Fruit fly (Drosophila melanogaster) whole organism, embryonic: Measurements from ENCODE around the gene CG33641.
A peak's percentile ranks its signal among the peaks of the same experiment; 100 is the strongest.

Source experiments
- Aef1 ChIP-seq: fragments of 200-800 bp; sonication (Bioruptor generic); IDR thresholded peaks from 3 replicates; pipeline ENCODE4 v1.3.6; 2022; ENCODE audit warnings: missing biosample characterization, missing genetic modification characterization
- Atf3 ChIP-seq: fragments of 200-800 bp; sonication (Bioruptor generic); optimal IDR thresholded peaks from 3 replicates; lab custom pipeline; 2016; ENCODE audit warnings: missing biosample characterization, missing genetic modification characterization
- B-H1 ChIP-seq: fragments of 200-800 bp; sonication (Bioruptor generic); IDR thresholded peaks from 3 replicates; pipeline ENCODE4 v1.3.6; 2022; ENCODE audit warnings: missing biosample characterization, missing genetic modification characterization
- CG12391 ChIP-seq: fragments of 200-800 bp; sonication (Bioruptor generic); optimal IDR thresholded peaks from 3 replicates; lab custom pipeline; 2018; ENCODE audit warnings: missing biosample characterization, mild to moderate bottlenecking, missing genetic modification characterization, moderate library complexity
- CG12942 ChIP-seq: fragments of 200-800 bp; sonication (Bioruptor generic); optimal IDR thresholded peaks from 3 replicates; lab custom pipeline; 2016; ENCODE audit warnings: missing biosample characterization, missing genetic modification characterization
- CG13894 ChIP-seq: fragments of 200-800 bp; sonication (Bioruptor generic); optimal IDR thresholded peaks from 3 replicates; lab custom pipeline; 2018; ENCODE audit warnings: missing biosample characterization, mild to moderate bottlenecking, missing genetic modification characterization, moderate library complexity
- CG14014 ChIP-seq: fragments of 200-800 bp; sonication (Bioruptor generic); IDR thresholded peaks from 2 replicates; pipeline ENCODE4 v1.3.6; 2022; ENCODE audit warnings: missing biosample characterization, missing genetic modification characterization
- CG17568 ChIP-seq: fragments of 200-800 bp; sonication (Bioruptor generic); optimal IDR thresholded peaks from 2 replicates; lab custom pipeline; 2018; ENCODE audit warnings: missing biosample characterization, mild to moderate bottlenecking, missing genetic modification characterization, moderate library complexity
- CG17829 ChIP-seq: fragments of 200-800 bp; optimal IDR thresholded peaks from 2 replicates; lab custom pipeline; 2019; ENCODE audit warnings: missing biosample characterization, mild to moderate bottlenecking, missing genetic modification characterization, moderate library complexity
- CG3163 ChIP-seq: fragments of 200-800 bp; sonication (Bioruptor generic); optimal IDR thresholded peaks from 3 replicates; lab custom pipeline; 2016; ENCODE audit warnings: missing biosample characterization, missing genetic modification characterization
- CG32772 ChIP-seq: fragments of 200-800 bp; sonication (Bioruptor generic); IDR thresholded peaks from 2 replicates; pipeline ENCODE4 v1.3.6; 2022; ENCODE audit warnings: missing biosample characterization, missing genetic modification characterization
- CG33213 ChIP-seq: fragments of 200-800 bp; sonication (Bioruptor generic); optimal IDR thresholded peaks from 3 replicates; lab custom pipeline; 2016; ENCODE audit warnings: missing biosample characterization, missing genetic modification characterization
- CG4854 ChIP-seq: fragments of 200-800 bp; sonication (Bioruptor generic); optimal IDR thresholded peaks from 2 replicates; lab custom pipeline; 2016; ENCODE audit warnings: missing biosample characterization, missing genetic modification characterization, inconsistent platforms
- CG5180 ChIP-seq: fragments of 200-800 bp; sonication (Bioruptor generic); optimal IDR thresholded peaks from 3 replicates; lab custom pipeline; 2017; ENCODE audit warnings: missing biosample characterization, missing genetic modification characterization, mild to moderate bottlenecking, moderate library complexity, missing genetic modification reagents
- CG6683 ChIP-seq: fragments of 200-800 bp; sonication (Bioruptor generic); optimal IDR thresholded peaks from 2 replicates; lab custom pipeline; 2017; ENCODE audit warnings: missing biosample characterization, mild to moderate bottlenecking, missing genetic modification characterization, missing genetic modification reagents
- CG7963 ChIP-seq: fragments of 200-800 bp; sonication (Bioruptor generic); IDR thresholded peaks from 3 replicates; pipeline ENCODE4 v1.3.6; 2022; ENCODE audit warnings: missing biosample characterization, missing genetic modification characterization; ENCODE audit not compliant: partially characterized antibody
- CG8944 ChIP-seq: fragments of 200-800 bp; sonication (Bioruptor generic); optimal IDR thresholded peaks from 3 replicates; lab custom pipeline; 2016; ENCODE audit warnings: missing biosample characterization, missing genetic modification characterization
- CG9876 ChIP-seq: fragments of 200-800 bp; sonication (Bioruptor generic); optimal IDR thresholded peaks from 2 replicates; lab custom pipeline; 2016; ENCODE audit warnings: missing biosample characterization, missing genetic modification characterization
- Dad ChIP-seq: fragments of 200-800 bp; sonication (Bioruptor generic); optimal IDR thresholded peaks from 3 replicates; lab custom pipeline; 2016; ENCODE audit warnings: missing biosample characterization, missing genetic modification characterization
- Dip3 ChIP-seq: fragments of 200-800 bp; sonication (Bioruptor generic); optimal IDR thresholded peaks from 3 replicates; lab custom pipeline; 2016; ENCODE audit warnings: missing biosample characterization, missing genetic modification characterization
- Drgx ChIP-seq: fragments of 200-800 bp; sonication (Bioruptor generic); IDR thresholded peaks from 2 replicates; pipeline ENCODE4 v1.3.6; 2022; ENCODE audit warnings: missing biosample characterization, missing genetic modification characterization
- Fer3 ChIP-seq: fragments of 200-800 bp; sonication (Bioruptor generic); optimal IDR thresholded peaks from 2 replicates; lab custom pipeline; 2018; ENCODE audit warnings: missing biosample characterization, mild to moderate bottlenecking, missing genetic modification characterization, moderate library complexity
- GATAe ChIP-seq: fragments of 200-800 bp; sonication (Bioruptor generic); conservative IDR thresholded peaks from 2 replicates; pipeline ENCODE4 v1.3.6; 2022; ENCODE audit warnings: missing biosample characterization, missing genetic modification characterization
- HLH4C ChIP-seq: fragments of 200-800 bp; sonication (Bioruptor generic); IDR thresholded peaks from 3 replicates; pipeline ENCODE4 v1.3.6; 2022; ENCODE audit warnings: missing biosample characterization, missing genetic modification characterization; ENCODE audit not compliant: partially characterized antibody
- Med ChIP-seq: fragments of 200-800 bp; sonication (Bioruptor generic); peaks from one replicate; lab custom pipeline; 2016; ENCODE audit warnings: missing biosample characterization, missing genetic modification characterization, mild to moderate bottlenecking, inconsistent platforms, moderate library complexity
- Mes4 ChIP-seq: fragments of 200-800 bp; sonication (Bioruptor generic); optimal IDR thresholded peaks from 2 replicates; lab custom pipeline; 2016; ENCODE audit warnings: missing biosample characterization, missing genetic modification characterization
- Ptx1 ChIP-seq: fragments of 200-800 bp; sonication (Bioruptor generic); IDR thresholded peaks from 2 replicates; pipeline ENCODE4 v1.3.6; 2022; ENCODE audit warnings: missing biosample characterization, missing genetic modification characterization
- Rfx ChIP-seq: fragments of 200-800 bp; sonication (Bioruptor generic); IDR thresholded peaks from 2 replicates; pipeline ENCODE4 v1.3.6; 2022; ENCODE audit warnings: missing biosample characterization, missing genetic modification characterization
- Trl ChIP-seq, 3 experiments: fragments of >200 bp in 2 of 3; fragments of 200-800 bp in 1 of 3; sonication (Bioruptor generic) in 1 of 3; optimal IDR thresholded peaks; 2 replicates in 1 of 3; 3 replicates in 2 of 3; lab custom pipeline; 2016 to 2017; ENCODE audit warnings: missing biosample characterization in 1 of 3, missing genetic modification characterization in 1 of 3
- Usf ChIP-seq: fragments of 200-800 bp; sonication (Bioruptor generic); optimal IDR thresholded peaks from 2 replicates; lab custom pipeline; 2017; ENCODE audit warnings: missing genotype, missing biosample characterization, missing genetic modification characterization
- ap ChIP-seq: fragments of 200-800 bp; sonication (Bioruptor generic); IDR thresholded peaks from 2 replicates; pipeline ENCODE4 v1.3.6; 2022; ENCODE audit warnings: missing biosample characterization, missing genetic modification characterization
- caup ChIP-seq: fragments of 200-800 bp; sonication (Bioruptor generic); optimal IDR thresholded peaks from 3 replicates; lab custom pipeline; 2017; ENCODE audit warnings: missing biosample characterization, mild to moderate bottlenecking, missing genetic modification characterization, moderate library complexity; ENCODE audit not compliant: severe bottlenecking
- corto ChIP-seq: fragments of 200-800 bp; sonication (Bioruptor generic); optimal IDR thresholded peaks from 2 replicates; lab custom pipeline; 2016; ENCODE audit warnings: missing biosample characterization, mild to moderate bottlenecking, missing genetic modification characterization, moderate library complexity
- crp ChIP-seq, 2 experiments: fragments of 200-800 bp; sonication (Bioruptor generic); optimal IDR thresholded peaks; 2 replicates in 1 of 2; 3 replicates in 1 of 2; lab custom pipeline; 2017; ENCODE audit warnings: missing biosample characterization in 2 of 2, missing genetic modification characterization in 2 of 2, mild to moderate bottlenecking in 1 of 2, moderate library complexity in 1 of 2
- dati ChIP-seq: fragments of 200-800 bp; sonication (Bioruptor generic); IDR thresholded peaks from 2 replicates; pipeline ENCODE4 v1.3.6; 2022; ENCODE audit warnings: missing biosample characterization, missing genetic modification characterization
- dimm ChIP-seq: fragments of 200-800 bp; sonication (Bioruptor generic); IDR thresholded peaks from 2 replicates; pipeline ENCODE4 v1.3.6; 2022; ENCODE audit warnings: missing biosample characterization, missing genetic modification characterization
- dpn ChIP-seq, 2 experiments: fragments of 200-800 bp; sonication (Bioruptor generic); optimal IDR thresholded peaks; 3 replicates each; lab custom pipeline; 2016; ENCODE audit warnings: missing biosample characterization in 2 of 2, missing genetic modification characterization in 2 of 2
- ewg ChIP-seq: fragments of 200-800 bp; sonication (Bioruptor generic); optimal IDR thresholded peaks from 3 replicates; lab custom pipeline; 2017; ENCODE audit warnings: mild to moderate bottlenecking, missing biosample characterization, missing genetic modification reagents, missing genetic modification characterization
- gsb ChIP-seq: fragments of 200-800 bp; sonication (Bioruptor generic); IDR thresholded peaks from 2 replicates; pipeline ENCODE4 v1.3.6; 2022; ENCODE audit warnings: missing biosample characterization, missing genetic modification characterization
- insv ChIP-seq, 2 experiments: fragments of 200-800 bp; sonication (Bioruptor generic); optimal IDR thresholded peaks; 3 replicates each; lab custom pipeline; 2016 to 2018; ENCODE audit warnings: missing biosample characterization in 2 of 2, missing genetic modification characterization in 2 of 2
- klu ChIP-seq: fragments of 200-800 bp; sonication (Bioruptor generic); IDR thresholded peaks from 2 replicates; pipeline ENCODE4 v1.3.6; 2022; ENCODE audit warnings: missing biosample characterization, missing genetic modification characterization
- nerfin-2 ChIP-seq: fragments of 200-800 bp; sonication (Bioruptor generic); IDR thresholded peaks from 2 replicates; pipeline ENCODE4 v1.3.6; 2022; ENCODE audit warnings: missing biosample characterization, missing genetic modification characterization; ENCODE audit not compliant: partially characterized antibody
- onecut ChIP-seq: fragments of 200-800 bp; sonication (Bioruptor generic); IDR thresholded peaks from 2 replicates; pipeline ENCODE4 v1.3.6; 2022; ENCODE audit warnings: missing biosample characterization, missing genetic modification characterization
- prd ChIP-seq, 3 experiments: fragments of >200 bp in 2 of 3; fragments of 200-800 bp in 1 of 3; sonication (Bioruptor generic) in 1 of 3; optimal IDR thresholded peaks in 2 of 3; IDR thresholded peaks in 1 of 3; 2 replicates in 2 of 3; 3 replicates in 1 of 3; pipeline versions ENCODE4 v1.3.6 to Lab custom; 2017 to 2022; ENCODE audit warnings: missing biosample characterization in 1 of 3, missing genetic modification characterization in 1 of 3
- sens ChIP-seq: fragments of 200-800 bp; sonication (Bioruptor generic); peaks from one replicate; lab custom pipeline; 2016; ENCODE audit warnings: missing biosample characterization, missing genetic modification characterization
- stc ChIP-seq: fragments of 200-800 bp; sonication (Bioruptor generic); IDR thresholded peaks from 2 replicates; pipeline ENCODE4 v1.3.6; 2022; ENCODE audit warnings: missing biosample characterization, missing genetic modification characterization
- trh ChIP-seq: fragments of 200-800 bp; sonication (Bioruptor generic); optimal IDR thresholded peaks from 2 replicates; lab custom pipeline; 2016; ENCODE audit warnings: missing biosample characterization, missing genetic modification characterization
- ttk ChIP-seq: fragments of 200-800 bp; sonication (Bioruptor generic); IDR thresholded peaks from 2 replicates; pipeline ENCODE4 v2.1.2; 2022; ENCODE audit warnings: missing biosample characterization, missing genetic modification characterization

The CG33641 gene

dm6 chr2L:13514945-13515687, 13.7 kb upstream of the CG33641 start (continued):
- TF ChIP-seq trh (GFP tag; lab: Kevin White, UChicago): no peak
- peak; percentile 78 for TF ChIP-seq Dad (GFP tag; lab: Kevin White, UChicago)
- peak; percentile 52 for TF ChIP-seq dati (GFP tag; lab: Robert Waterston, UW)
- peak; percentile 36 for TF ChIP-seq Atf3 (GFP tag; lab: Kevin White, UChicago)
- peak; percentile 17; the same call in 1 of the 2 replicates for TF ChIP-seq GATAe (GFP tag; lab: Robert Waterston, UW)
- no peak for TF ChIP-seq HLH4C (GFP tag; lab: Robert Waterston, UW)
- TF ChIP-seq CG14014 (GFP tag; lab: Robert Waterston, UW): peak; percentile 83
- TF ChIP-seq Rfx (GFP tag; lab: Robert Waterston, UW): peak; percentile 79
- TF ChIP-seq onecut (GFP tag; lab: Robert Waterston, UW): peak; percentile 50
- peak; percentile 62 for TF ChIP-seq ap (GFP tag; lab: Robert Waterston, UW)
- peak; percentile 62 for TF ChIP-seq CG5180 (GFP tag; lab: Kevin White, UChicago)
- TF ChIP-seq prd (optimal IDR thresholded peaks at IDR 0.05; lab: Kevin White, UChicago): no peak
- peak; percentile 87 for TF ChIP-seq prd (GFP tag; IDR thresholded peaks at IDR 0.05; lab: Robert Waterston, UW)
- TF ChIP-seq insv (GFP tag; optimal IDR thresholded peaks at IDR 0.05; lab: Kevin White, UChicago): no peak
- TF ChIP-seq Dip3: peak; percentile 46
- no peak for TF ChIP-seq Trl (optimal IDR thresholded peaks at IDR 0.05; lab: Kevin White, UChicago)
- peak; percentile 63 for TF ChIP-seq Trl (GFP tag; optimal IDR thresholded peaks at IDR 0.05; lab: Kevin White, UChicago)
- peak; percentile 60 for TF ChIP-seq Mes4 (GFP tag; lab: Kevin White, UChicago)
- peak; percentile 75 for TF ChIP-seq Ptx1 (GFP tag; lab: Robert Waterston, UW)
- peak; percentile 75 for TF ChIP-seq CG32772
- TF ChIP-seq ttk: peak; percentile 43
- no peak for TF ChIP-seq crp (GFP tag; optimal IDR thresholded peaks at IDR 0.05; lab: Kevin White, UChicago)
- TF ChIP-seq CG17568 (GFP tag; lab: Kevin White, UChicago): peak; percentile 65
- TF ChIP-seq klu (GFP tag; lab: Robert Waterston, UW): peak; percentile 6; the same call in 1 of the 2 replicates
- peak; percentile 50 for TF ChIP-seq CG12391 (tag; lab: Kevin White, UChicago)
- peak; percentile 84 for TF ChIP-seq Fer3
- TF ChIP-seq CG6683 (GFP tag; lab: Kevin White, UChicago): no peak
- TF ChIP-seq ewg (GFP tag; lab: Kevin White, UChicago): peak; percentile 19
- peak; percentile 83 for TF ChIP-seq CG33213 (GFP tag; lab: Kevin White, UChicago)
- peak; percentile 33 for TF ChIP-seq CG12942 (GFP tag; lab: Kevin White, UChicago)
- TF ChIP-seq CG3163 (GFP tag; lab: Kevin White, UChicago): peak; percentile 62
- TF ChIP-seq CG4854 (GFP tag; lab: Kevin White, UChicago): peak; percentile 80
- TF ChIP-seq Drgx (GFP tag; lab: Robert Waterston, UW): peak; percentile 46
- no peak for TF ChIP-seq CG13894 (tag; lab: Kevin White, UChicago)
- peak; percentile 51 for TF ChIP-seq CG8944
- no peak for TF ChIP-seq CG7963 (GFP tag; lab: Robert Waterston, UW)
- peak; percentile 81 for TF ChIP-seq Aef1 (GFP tag; lab: Robert Waterston, UW)
- TF ChIP-seq stc (GFP tag; lab: Robert Waterston, UW): peak; percentile 81
- TF ChIP-seq gsb: peak; percentile 50
- no peak for TF ChIP-seq nerfin-2 (GFP tag; lab: Robert Waterston, UW)
- peak; percentile 50 for TF ChIP-seq caup (GFP tag; lab: Kevin White, UChicago)
- TF ChIP-seq dpn (GFP tag; optimal IDR thresholded peaks at IDR 0.05; lab: Kevin White, UChicago): peak; percentile 60 to 86
- peak; percentile 59 for TF ChIP-seq dimm (GFP tag; lab: Robert Waterston, UW)
- TF ChIP-seq corto (GFP tag; lab: Kevin White, UChicago): no peak
- TF ChIP-seq CG17829: peak; percentile 78
- TF ChIP-seq Usf (GFP tag; lab: Kevin White, UChicago): no peak
- TF ChIP-seq sens (GFP tag; lab: Kevin White, UChicago): peak; percentile 95
- TF ChIP-seq B-H1 (GFP tag; lab: Robert Waterston, UW): peak; percentile 76
- peak; percentile 27 for TF ChIP-seq CG9876
- peak; percentile 98 for TF ChIP-seq Med
